Worm (Caenorhabditis elegans): ENCODE data around the gene glb-7.

- TF ChIP-seq ceh-82 (tag; optimal IDR thresholded peaks at IDR 0.05) (no peak), mdl-1 (tag; optimal IDR thresholded peaks at IDR 0.05) (no peak), fkh-10 (GFP tag; optimal IDR thresholded peaks at IDR 0.05) (no peak), elt-1 (tag; optimal IDR thresholded peaks at IDR 0.05) (no peak), snpc-4 (tag; optimal IDR thresholded peaks at IDR 0.05) (no peak), nhr-12 (tag; optimal IDR thresholded peaks at IDR 0.05) (no peak), unc-39 (tag; optimal IDR thresholded peaks at IDR 0.05) (no peak)
Observed at ce11 chrIV:2083146-2083545, 39.4 kb upstream of the glb-7 start.

All from whole organism, L3 larva.